Fruit fly (Drosophila melanogaster) whole organism, prepupa: ENCODE measurements around the gene wat.

Source experiments
- CG11762 ChIP-seq: fragments of 200-800 bp; sonication (Bioruptor generic); optimal IDR thresholded peaks from 3 replicates; lab custom pipeline; 2016; ENCODE audit warnings: missing biosample characterization, missing genetic modification characterization; ENCODE audit not compliant: insufficient read depth
- CG15336 ChIP-seq: fragments of 200-800 bp; sonication (Bioruptor generic); IDR thresholded peaks from 2 replicates; pipeline ENCODE4 v1.3.6; 2022; ENCODE audit warnings: missing biosample characterization, missing genetic modification characterization
- CG3032 ChIP-seq: fragments of 200-800 bp; optimal IDR thresholded peaks from 2 replicates; lab custom pipeline; 2019; ENCODE audit warnings: missing biosample characterization, mild to moderate bottlenecking, missing genetic modification characterization, moderate library complexity
- CG31627 ChIP-seq: fragments of 200-800 bp; sonication (Bioruptor generic); optimal IDR thresholded peaks from 3 replicates; lab custom pipeline; 2016; ENCODE audit warnings: missing biosample characterization, missing genetic modification characterization
- CG32006 ChIP-seq: fragments of 200-800 bp; sonication (Bioruptor generic); optimal IDR thresholded peaks from 3 replicates; lab custom pipeline; 2017; ENCODE audit warnings: missing biosample characterization, mild to moderate bottlenecking, missing genetic modification characterization
- CG4318 ChIP-seq: fragments of 200-800 bp; sonication (Bioruptor generic); optimal IDR thresholded peaks from 3 replicates; lab custom pipeline; 2017; ENCODE audit warnings: missing biosample characterization, mild to moderate bottlenecking, missing genetic modification characterization
- CG6163 ChIP-seq: fragments of 200-800 bp; sonication (Bioruptor generic); IDR thresholded peaks from 3 replicates; pipeline ENCODE4 v1.3.6; 2022; ENCODE audit warnings: missing biosample characterization, missing genetic modification characterization
- CG6854 ChIP-seq: fragments of 200-800 bp; sonication (Bioruptor generic); optimal IDR thresholded peaks from 2 replicates; lab custom pipeline; 2017; ENCODE audit warnings: missing biosample characterization, mild to moderate bottlenecking, missing genetic modification characterization
- CG8119 ChIP-seq: fragments of 200-800 bp; sonication (Bioruptor generic); IDR thresholded peaks from 3 replicates; pipeline ENCODE4 v1.3.6; 2022; ENCODE audit warnings: missing biosample characterization, missing genetic modification characterization
- CG9139 ChIP-seq: fragments of 200-800 bp; sonication (Bioruptor generic); optimal IDR thresholded peaks from 3 replicates; lab custom pipeline; 2017; ENCODE audit warnings: missing biosample characterization, mild to moderate bottlenecking, missing genetic modification characterization
- Eip75B ChIP-seq: fragments of 200-800 bp; sonication (Bioruptor generic); optimal IDR thresholded peaks from 3 replicates; lab custom pipeline; 2016; ENCODE audit warnings: missing biosample characterization, missing genetic modification characterization
- Eip78C ChIP-seq: fragments of 200-800 bp; sonication (Bioruptor generic); peaks from one replicate; lab custom pipeline; 2016; ENCODE audit warnings: missing biosample characterization, missing genetic modification characterization
- Eip93F ChIP-seq: fragments of 200-800 bp; sonication (Bioruptor generic); optimal IDR thresholded peaks from 2 replicates; lab custom pipeline; 2016; ENCODE audit warnings: missing biosample characterization, mild to moderate bottlenecking, missing genetic modification characterization
- Ets21C ChIP-seq: fragments of 200-800 bp; sonication (Bioruptor generic); optimal IDR thresholded peaks from 3 replicates; lab custom pipeline; 2016; ENCODE audit warnings: missing biosample characterization, missing genetic modification characterization
- Hr38 ChIP-seq: sonication (Bioruptor generic); optimal IDR thresholded peaks from 2 replicates; lab custom pipeline; 2016; ENCODE audit warnings: missing biosample characterization, missing genetic modification characterization
- Hr39 ChIP-seq: fragments of 200-800 bp; sonication (Bioruptor generic); optimal IDR thresholded peaks from 2 replicates; lab custom pipeline; 2016; ENCODE audit warnings: missing biosample characterization, missing genetic modification characterization
- Hr4 ChIP-seq: fragments of 200-800 bp; sonication (Bioruptor generic); optimal IDR thresholded peaks from 3 replicates; lab custom pipeline; 2016; ENCODE audit warnings: missing biosample characterization, missing genetic modification characterization
- Met ChIP-seq: fragments of 200-800 bp; sonication (Bioruptor generic); optimal IDR thresholded peaks from 3 replicates; lab custom pipeline; 2016; ENCODE audit warnings: missing biosample characterization, missing genetic modification characterization
- Sox102F ChIP-seq: fragments of 200-800 bp; sonication (Bioruptor generic); optimal IDR thresholded peaks from 2 replicates; lab custom pipeline; 2016; ENCODE audit warnings: missing biosample characterization, mild to moderate bottlenecking, missing genetic modification characterization
- Sox14 ChIP-seq: fragments of 200-800 bp; sonication (Bioruptor generic); optimal IDR thresholded peaks from 3 replicates; lab custom pipeline; 2016; ENCODE audit warnings: missing biosample characterization, missing genetic modification characterization
- acj6 ChIP-seq: fragments of 200-800 bp; sonication (Bioruptor generic); optimal IDR thresholded peaks from 3 replicates; lab custom pipeline; 2016; ENCODE audit warnings: missing biosample characterization, missing genetic modification characterization
- cyc ChIP-seq: fragments of 200-800 bp; sonication (Bioruptor generic); optimal IDR thresholded peaks from 3 replicates; lab custom pipeline; 2016; ENCODE audit warnings: missing biosample characterization, missing genetic modification characterization
- dac ChIP-seq: fragments of 200-800 bp; sonication (Bioruptor generic); optimal IDR thresholded peaks from 2 replicates; lab custom pipeline; 2017; ENCODE audit warnings: missing biosample characterization, mild to moderate bottlenecking, missing genetic modification characterization
- eg ChIP-seq: fragments of 200-800 bp; sonication (Bioruptor generic); IDR thresholded peaks from 3 replicates; pipeline ENCODE4 v1.3.6; 2022; ENCODE audit warnings: missing biosample characterization, missing genetic modification characterization
- esn ChIP-seq: fragments of 200-800 bp; sonication (Bioruptor generic); optimal IDR thresholded peaks from 2 replicates; lab custom pipeline; 2016; ENCODE audit warnings: missing biosample characterization, mild to moderate bottlenecking, missing genetic modification characterization, moderate library complexity
- fd59A ChIP-seq: fragments of 200-800 bp; sonication (Bioruptor generic); optimal IDR thresholded peaks from 2 replicates; lab custom pipeline; 2017; ENCODE audit warnings: missing biosample characterization, mild to moderate bottlenecking, missing genetic modification characterization, missing genetic modification reagents
- lz ChIP-seq: fragments of 200-800 bp; sonication (Bioruptor generic); optimal IDR thresholded peaks from 3 replicates; lab custom pipeline; 2016; ENCODE audit warnings: missing biosample characterization, missing genetic modification characterization
- pdm3 ChIP-seq: fragments of 200-800 bp; sonication (Bioruptor generic); optimal IDR thresholded peaks from 3 replicates; lab custom pipeline; 2016; ENCODE audit warnings: missing biosample characterization, missing genetic modification characterization
- ss ChIP-seq, 2 experiments: fragments of 200-800 bp; sonication (Bioruptor generic); optimal IDR thresholded peaks; 2 replicates in 1 of 2; 3 replicates in 1 of 2; lab custom pipeline; 2017 to 2018; ENCODE audit warnings: mild to moderate bottlenecking in 2 of 2, missing biosample characterization in 2 of 2, missing genetic modification characterization in 2 of 2, moderate library complexity in 1 of 2
- svp ChIP-seq: fragments of 200-800 bp; sonication (Bioruptor generic); peaks from one replicate; lab custom pipeline; 2016; ENCODE audit warnings: missing biosample characterization, missing genetic modification characterization
- topi ChIP-seq: fragments of 200-800 bp; sonication (Bioruptor generic); optimal IDR thresholded peaks from 3 replicates; lab custom pipeline; 2016; ENCODE audit warnings: missing biosample characterization, missing genetic modification characterization
- vri ChIP-seq: fragments of 200-800 bp; sonication (Bioruptor generic); optimal IDR thresholded peaks from 3 replicates; lab custom pipeline; 2016; ENCODE audit warnings: missing biosample characterization, mild to moderate bottlenecking, missing genetic modification characterization

wat gene

DNA sequence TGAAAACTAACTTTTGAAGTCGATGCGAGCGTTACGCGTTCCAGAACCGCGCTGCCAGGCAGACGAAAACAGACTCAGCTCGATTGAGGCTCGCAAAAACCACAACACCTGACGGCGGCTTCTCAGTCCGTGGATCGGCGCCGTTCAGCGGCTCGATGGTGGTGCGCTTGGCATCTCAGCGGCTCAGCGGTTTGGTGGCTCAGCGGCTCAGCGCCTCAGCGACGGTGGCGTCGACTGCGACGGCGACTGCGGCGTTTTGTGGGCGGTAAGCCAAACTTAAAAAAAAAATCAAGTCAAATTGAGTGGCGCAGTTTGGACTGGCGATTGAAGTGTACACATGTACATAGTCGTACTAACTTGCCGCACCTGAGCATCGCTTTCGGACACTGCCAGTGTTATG, at the start of gene wat:
Gene wat, minus strand, starts transcription at position 41 of the 400 bp plus-strand sequence.
- TF ChIP-seq eg (GFP tag; lab: Robert Waterston, UW) (0 out of 3 replicates have a peak, but pooled peaks have one; percentile 18), lz (GFP tag; lab: Kevin White, UChicago) (no peak)

DNA sequence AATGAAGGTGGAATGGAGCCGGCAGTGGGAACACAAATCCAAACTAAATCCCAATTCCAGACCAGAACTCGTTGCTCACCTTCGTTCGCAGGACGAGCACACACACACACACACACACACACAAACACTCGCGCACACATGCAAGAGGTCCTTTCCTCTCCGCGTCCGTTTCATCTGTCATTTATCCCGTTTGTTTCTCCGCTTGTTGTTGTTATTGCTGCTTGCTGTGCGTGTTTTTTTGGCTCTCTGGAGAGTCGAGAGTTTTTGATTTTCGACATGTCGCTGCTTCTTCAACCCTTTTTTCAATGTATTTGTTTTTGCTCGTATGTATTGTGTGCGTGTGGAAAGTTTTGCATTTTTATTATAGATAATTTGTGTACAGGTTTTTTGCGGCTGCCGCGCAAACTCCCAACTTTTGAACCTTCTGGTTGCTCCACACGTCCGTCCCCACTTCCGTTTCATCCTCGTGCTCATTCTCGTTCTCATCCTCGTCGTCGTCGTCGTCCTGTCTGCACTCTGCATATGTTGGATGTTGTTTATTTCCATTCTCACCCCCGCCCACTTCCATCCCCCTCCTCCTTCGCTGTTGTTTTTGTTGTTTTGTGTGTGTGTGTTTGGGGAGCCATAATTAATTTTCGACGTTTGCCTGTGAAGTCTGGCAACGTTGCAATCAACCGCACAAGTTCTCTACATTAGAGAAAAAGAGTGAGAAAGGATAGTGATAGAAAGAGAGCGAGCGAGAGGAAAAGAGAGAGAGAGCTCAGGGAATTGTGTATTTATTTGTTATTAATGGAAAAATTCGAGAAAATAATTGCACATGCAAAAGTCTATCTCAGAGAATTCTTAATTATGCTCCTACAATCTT, 49.2 kb upstream of the wat start:
- TF ChIP-seq cyc (GFP tag; lab: Kevin White, UChicago) (no peak), Eip78C (peak; percentile 30), eg (GFP tag; lab: Robert Waterston, UW) (0 out of 3 replicates have a peak, but pooled peaks have one; percentile 0), CG8119 (no peak), fd59A (GFP tag; lab: Kevin White, UChicago) (no peak), CG3032 (tag; lab: Kevin White, UChicago) (no peak), CG6854 (GFP tag; lab: Kevin White, UChicago) (peak; percentile 17), svp (GFP tag; lab: Kevin White, UChicago) (peak; percentile 47)

DNA sequence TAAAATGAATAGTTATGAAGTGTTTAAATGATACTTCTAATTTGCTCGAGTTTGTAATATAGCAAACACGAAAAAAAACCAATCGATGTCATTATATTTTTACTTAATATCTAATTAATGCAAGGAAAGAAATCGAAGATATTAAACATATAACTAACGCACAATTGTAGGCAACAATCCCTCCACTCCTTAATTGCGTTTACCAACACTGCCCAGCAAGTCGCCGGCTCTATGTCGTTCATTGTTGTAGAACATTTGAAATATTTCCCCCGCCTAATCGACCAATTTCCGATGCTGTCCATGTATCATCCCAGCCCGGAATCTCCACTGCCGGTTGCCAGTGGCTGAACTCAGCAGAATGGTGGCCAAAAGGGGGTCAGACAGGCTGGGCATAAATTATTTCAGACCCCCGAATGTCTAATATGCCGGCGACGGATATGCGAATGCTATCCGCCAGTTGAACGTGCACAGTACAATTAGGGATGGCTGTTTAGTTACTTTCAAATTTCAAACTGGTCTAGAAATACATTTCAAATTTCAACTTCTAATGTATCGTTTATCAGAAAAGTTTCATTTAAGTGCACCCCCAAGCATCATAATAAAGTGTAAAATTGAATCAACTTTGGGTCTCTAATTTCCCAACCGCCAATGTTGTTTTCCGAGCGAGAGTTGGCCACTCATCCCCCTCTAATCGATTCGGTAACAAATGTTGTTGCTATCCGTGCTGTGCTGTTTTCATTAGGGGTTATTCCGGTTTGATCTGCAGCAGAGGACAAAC, 48.4 kb upstream of the wat start:
- TF ChIP-seq eg (GFP tag; lab: Robert Waterston, UW) (peak; percentile 49; the same call in 1 of the 3 replicates), CG31627 (GFP tag; lab: Kevin White, UChicago) (peak; percentile 14), fd59A (GFP tag; lab: Kevin White, UChicago) (no peak), CG15336 (GFP tag; lab: Robert Waterston, UW) (peak; percentile 34; the same call in 1 of the 2 replicates), acj6 (peak; percentile 8), Met (peak; percentile 23), Eip78C (peak; percentile 35), ss (GFP tag; optimal IDR thresholded peaks at IDR 0.05; lab: Kevin White, UChicago) (no peak), topi (GFP tag; lab: Kevin White, UChicago) (peak; percentile 6), esn (GFP tag; lab: Kevin White, UChicago) (peak; percentile 37), Hr39 (peak; percentile 7), CG4318 (GFP tag; lab: Kevin White, UChicago) (no peak), vri (GFP tag; lab: Kevin White, UChicago) (peak; percentile 12), CG3032 (tag; lab: Kevin White, UChicago) (no peak), CG8119 (peak; percentile 35; the same call in 1 of the 3 replicates), Hr4 (GFP tag; lab: Kevin White, UChicago) (peak; percentile 23), CG11762 (GFP tag; lab: Kevin White, UChicago) (peak; percentile 2), dac (GFP tag; lab: Kevin White, UChicago) (no peak), CG32006 (GFP tag; lab: Kevin White, UChicago) (peak; percentile 32)

DNA sequence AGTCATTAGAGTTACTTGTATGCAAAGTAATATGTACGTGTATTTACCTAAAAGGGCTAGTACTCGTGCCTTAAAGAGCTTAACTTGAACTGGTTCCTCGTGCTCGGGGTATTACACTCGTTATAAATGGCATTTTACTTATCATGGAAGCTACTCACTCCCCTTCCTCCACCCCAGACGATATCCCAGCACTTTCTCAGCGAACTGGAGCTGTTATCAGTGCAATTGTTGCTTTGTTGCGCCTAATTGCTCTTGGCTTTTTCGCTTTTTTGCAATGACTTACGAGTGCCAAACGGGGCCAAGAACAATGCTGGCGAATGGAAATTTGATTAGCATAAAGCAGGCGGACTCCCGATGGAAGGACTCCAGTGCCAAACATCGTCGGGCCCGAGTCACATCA, 46.9 kb upstream of the wat start:
- TF ChIP-seq CG9139 (GFP tag; lab: Kevin White, UChicago) (no peak), svp (GFP tag; lab: Kevin White, UChicago) (peak; percentile 59), Hr38 (GFP tag; lab: Kevin White, UChicago) (no peak), Eip78C (peak; percentile 21), CG3032 (tag; lab: Kevin White, UChicago) (no peak), Ets21C (GFP tag; lab: Kevin White, UChicago) (no peak), Eip75B (GFP tag; lab: Kevin White, UChicago) (no peak), vri (GFP tag; lab: Kevin White, UChicago) (peak; percentile 81), Sox14 (peak; percentile 8), pdm3 (GFP tag; lab: Kevin White, UChicago) (no peak), CG6163 (no peak), Sox102F (GFP tag; lab: Kevin White, UChicago) (no peak), Eip93F (peak; percentile 47)
- TF ChIP-seq, all 60 proteins: peak for 5
